Fruit fly (Drosophila melanogaster) whole organism, embryonic: ENCODE results near the gene CG31360.
A peak's percentile ranks its signal among the peaks of the same experiment; 100 is the strongest.

Experiments used
- CG8089 ChIP-seq: fragments of 200-800 bp; sonication (Bioruptor generic); optimal IDR thresholded peaks from 3 replicates; lab custom pipeline; 2016; ENCODE audit warnings: missing biosample characterization, missing genetic modification characterization
- aop ChIP-seq: fragments of 200-800 bp; sonication (Bioruptor generic); IDR thresholded peaks from 2 replicates; pipeline ENCODE4 v1.3.6; 2022; ENCODE audit warnings: missing biosample characterization, missing genetic modification characterization
- luna ChIP-seq: fragments of 200-800 bp; sonication (Bioruptor generic); optimal IDR thresholded peaks from 2 replicates; lab custom pipeline; 2016; ENCODE audit warnings: missing biosample characterization, missing genetic modification characterization
- pros ChIP-seq: fragments of 200-800 bp; sonication (Bioruptor generic); optimal IDR thresholded peaks from 3 replicates; lab custom pipeline; 2019; ENCODE audit warnings: missing biosample characterization, mild to moderate bottlenecking, missing genetic modification characterization, moderate library complexity
- sd ChIP-seq: fragments of 200-800 bp; sonication (Bioruptor generic); optimal IDR thresholded peaks from 3 replicates; lab custom pipeline; 2018; ENCODE audit warnings: missing biosample characterization, mild to moderate bottlenecking, missing genetic modification characterization, moderate library complexity
- stwl ChIP-seq: fragments of 200-800 bp; sonication (Bioruptor generic); optimal IDR thresholded peaks from 3 replicates; lab custom pipeline; 2018; ENCODE audit warnings: missing biosample characterization, mild to moderate bottlenecking, missing genetic modification characterization, moderate library complexity
- vfl ChIP-seq: fragments of 200-800 bp; sonication (Bioruptor generic); optimal IDR thresholded peaks from 2 replicates; lab custom pipeline; 2016; ENCODE audit warnings: missing biosample characterization, missing genetic modification characterization

DNA sequence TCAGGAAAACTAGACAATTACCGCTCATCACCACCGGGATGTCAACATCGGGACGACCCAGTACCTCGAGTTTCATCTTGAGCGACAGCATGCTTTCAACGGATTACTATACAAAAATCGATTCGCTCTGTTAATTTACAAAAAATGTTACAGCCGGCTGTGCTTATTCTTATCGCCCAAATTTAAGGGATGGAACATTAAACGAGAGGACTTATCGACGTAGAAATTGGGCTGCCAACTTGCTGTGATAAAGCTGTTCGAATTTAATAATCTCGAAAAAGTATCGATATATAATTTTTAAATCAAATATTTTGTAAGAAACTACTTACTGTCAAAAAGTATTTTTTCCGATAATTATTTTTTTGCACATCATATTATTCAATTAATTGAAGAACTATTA lies 2.0 kb downstream of the CG31360 start, which contains the start of gene CG31249:
- TF ChIP-seq vfl (GFP tag; lab: Kevin White, UChicago) (no peak), stwl (peak; percentile 79), sd (no peak), pros (no peak), CG8089 (GFP tag; lab: Kevin White, UChicago) (no peak), luna (GFP tag; lab: Kevin White, UChicago) (no peak), aop (GFP tag; lab: Robert Waterston, UW) (no peak)
